Worm (Caenorhabditis elegans): ENCODE measurements around the gene pal-1.

ce11 chrIII:4778003-4778402, 31.4 kb downstream of the pal-1 start, which contains the start of gene B0393.7:
- TF ChIP-seq dve-1 (tag; optimal IDR thresholded peaks at IDR 0.05; ENCODE audit: insufficient read depth), result no peak
- TF ChIP-seq fkh-10 (GFP tag; optimal IDR thresholded peaks at IDR 0.05), result no peak
- no peak for TF ChIP-seq pha-4 (GFP tag; IDR thresholded peaks at IDR 0.05)
- TF ChIP-seq pha-4 (tag; optimal IDR thresholded peaks at IDR 0.05), result no peak
- no peak for TF ChIP-seq nhr-11 (tag; optimal IDR thresholded peaks at IDR 0.05)
- no peak for TF ChIP-seq nhr-10 (tag; optimal IDR thresholded peaks at IDR 0.05)
- no peak for TF ChIP-seq nhr-76 (tag; optimal IDR thresholded peaks at IDR 0.05)
- no peak for TF ChIP-seq nhr-111 (GFP tag; optimal IDR thresholded peaks at IDR 0.05)
- TF ChIP-seq unc-39 (tag; optimal IDR thresholded peaks at IDR 0.05), result no peak
- no peak for TF ChIP-seq ceh-82 (tag; optimal IDR thresholded peaks at IDR 0.05)
- TF ChIP-seq aly-2 (tag; optimal IDR thresholded peaks at IDR 0.05), result no peak
- no peak for TF ChIP-seq zag-1 (tag; optimal IDR thresholded peaks at IDR 0.05)
- no peak for TF ChIP-seq mdl-1 (tag; optimal IDR thresholded peaks at IDR 0.05)
- TF ChIP-seq daf-12 (tag; optimal IDR thresholded peaks at IDR 0.05), result no peak
- no peak for TF ChIP-seq dpl-1 (GFP tag; optimal IDR thresholded peaks at IDR 0.05)
